Worm (Caenorhabditis elegans): ENCODE data around the gene lsd-1.

- TF ChIP-seq nhr-43 (tag; optimal IDR thresholded peaks at IDR 0.05; ENCODE audit: poor library complexity, severe bottlenecking) (no peak), unc-62 (GFP tag; optimal IDR thresholded peaks at IDR 0.05) (no peak), nhr-67 (tag; optimal IDR thresholded peaks at IDR 0.05) (no peak), ZK546.5 (tag; optimal IDR thresholded peaks at IDR 0.05) (no peak), ceh-82 (tag; optimal IDR thresholded peaks at IDR 0.05) (no peak), fos-1 (tag; optimal IDR thresholded peaks at IDR 0.05) (no peak), egl-27 (tag; optimal IDR thresholded peaks at IDR 0.05) (no peak), lin-15B (tag; optimal IDR thresholded peaks at IDR 0.05) (no peak), daf-12 (tag; optimal IDR thresholded peaks at IDR 0.05) (no peak), tbx-2 (tag; optimal IDR thresholded peaks at IDR 0.05) (no peak), ama-1 (optimal IDR thresholded peaks at IDR 0.05) (no peak), elt-2 (tag; optimal IDR thresholded peaks at IDR 0.05) (no peak), ceh-28 (tag; optimal IDR thresholded peaks at IDR 0.05) (no peak)
These were observed 43.6 kb downstream of the lsd-1 start for ce11 chrX:11992246-11992645.
